Fruit fly (Drosophila melanogaster) S2 (cell line): ENCODE results near the gene mib1.

Source experiments
- CG8478 ChIP-seq: fragments of >200 bp; optimal IDR thresholded peaks from 2 replicates; lab custom pipeline; 2018
- CTCF ChIP-seq, 2 experiments: fragments of >200 bp; optimal IDR thresholded peaks; 2 replicates each; lab custom pipeline; 2018

dm6 chr3L:16037048-16037477 lies 25.5 kb upstream of the mib1 start:
- TF ChIP-seq CTCF (optimal IDR thresholded peaks at IDR 0.05; lab: Kevin White, UChicago) (peak; percentile 55 to 73), CG8478 (lab: Kevin White, UChicago) (no peak)
